Fruit fly (Drosophila melanogaster) whole organism, wandering third instar larva: ENCODE results near the gene COX4.
A peak's percentile ranks its signal among the peaks of the same experiment; 100 is the strongest.

Experiments
- Abd-B ChIP-seq: fragments of >200 bp; optimal IDR thresholded peaks from 2 replicates; lab custom pipeline; 2017; ENCODE audit warnings: missing biosample characterization, missing genetic modification characterization
- CG9705 ChIP-seq: fragments of 200-800 bp; sonication (Bioruptor generic); optimal IDR thresholded peaks from 2 replicates; lab custom pipeline; 2018; ENCODE audit warnings: missing biosample characterization, mild to moderate bottlenecking, missing genetic modification characterization
- CrebA ChIP-seq: fragments of 200-800 bp; sonication (Bioruptor generic); optimal IDR thresholded peaks from 2 replicates; lab custom pipeline; 2016; ENCODE audit warnings: missing biosample characterization, mild to moderate bottlenecking, missing genetic modification characterization, borderline replicate concordance
- Dfd ChIP-seq: fragments of >200 bp; optimal IDR thresholded peaks from 2 replicates; lab custom pipeline; 2017; ENCODE audit warnings: missing biosample characterization, missing genetic modification characterization
- Dif ChIP-seq: fragments of 200-275, 200-300 bp; sonication (Bioruptor generic); optimal IDR thresholded peaks from 2 replicates; lab custom pipeline; 2018; ENCODE audit warnings: missing biosample characterization, missing genetic modification characterization; ENCODE audit not compliant: partially characterized antibody
- GATAd ChIP-seq: sonication (Bioruptor generic); optimal IDR thresholded peaks from 2 replicates; lab custom pipeline; 2016; ENCODE audit warnings: missing biosample characterization, missing genetic modification characterization
- HLH106 ChIP-seq: fragments of 200-800 bp; optimal IDR thresholded peaks from 3 replicates; lab custom pipeline; 2019; ENCODE audit warnings: missing biosample characterization, mild to moderate bottlenecking, missing genetic modification characterization, moderate library complexity
- Hnf4 ChIP-seq: fragments of 200-800 bp; sonication (Bioruptor generic); optimal IDR thresholded peaks from 2 replicates; lab custom pipeline; 2016; ENCODE audit warnings: missing biosample characterization, mild to moderate bottlenecking, missing genetic modification characterization
- Hr78 ChIP-seq: fragments of >200 bp; optimal IDR thresholded peaks from 2 replicates; lab custom pipeline; 2017; ENCODE audit warnings: missing biosample characterization, missing genetic modification characterization
- Jra ChIP-seq: sonication (Bioruptor generic); optimal IDR thresholded peaks from 2 replicates; lab custom pipeline; 2016; ENCODE audit warnings: missing biosample characterization, missing genetic modification characterization
- Mio ChIP-seq: sonication (Bioruptor generic); optimal IDR thresholded peaks from 2 replicates; lab custom pipeline; 2016; ENCODE audit warnings: missing biosample characterization, missing genetic modification characterization
- N ChIP-seq: fragments of >200 bp; optimal IDR thresholded peaks from 2 replicates; lab custom pipeline; 2018; ENCODE audit warnings: missing biosample characterization, missing external identifiers, missing genetic modification characterization
- OdsH ChIP-seq: fragments of 200-800 bp; sonication (Bioruptor generic); optimal IDR thresholded peaks from 2 replicates; lab custom pipeline; 2016; ENCODE audit warnings: missing biosample characterization, mild to moderate bottlenecking, missing genetic modification characterization
- Rel ChIP-seq, 2 experiments: fragments of 200-800 bp; sonication (Bioruptor generic) in 1 of 2; optimal IDR thresholded peaks; 2 replicates in 1 of 2; 3 replicates in 1 of 2; lab custom pipeline; 2016 to 2019; ENCODE audit warnings: mild to moderate bottlenecking in 2 of 2, missing biosample characterization in 2 of 2, missing genetic modification characterization in 2 of 2, moderate library complexity in 1 of 2
- Sp1 ChIP-seq: fragments of 200-800 bp; sonication (Bioruptor generic); optimal IDR thresholded peaks from 3 replicates; lab custom pipeline; 2019; ENCODE audit warnings: missing biosample characterization, mild to moderate bottlenecking, missing genetic modification characterization, moderate library complexity
- Vsx2 ChIP-seq: fragments of 200-300, 225-300 bp; sonication (Bioruptor generic); optimal IDR thresholded peaks from 2 replicates; lab custom pipeline; 2018; ENCODE audit warnings: missing biosample characterization, missing genetic modification characterization; ENCODE audit not compliant: partially characterized antibody
- brk ChIP-seq: fragments of 200-800 bp; sonication (Bioruptor generic); optimal IDR thresholded peaks from 2 replicates; lab custom pipeline; 2016; ENCODE audit warnings: missing biosample characterization, mild to moderate bottlenecking, missing genetic modification characterization
- dmrt93B ChIP-seq: fragments of 200-800 bp; sonication (Bioruptor generic); optimal IDR thresholded peaks from 2 replicates; lab custom pipeline; 2018; ENCODE audit warnings: missing biosample characterization, mild to moderate bottlenecking, missing genetic modification characterization
- dsf ChIP-seq: sonication (Bioruptor generic); optimal IDR thresholded peaks from 2 replicates; lab custom pipeline; 2016; ENCODE audit warnings: missing biosample characterization, missing genetic modification characterization, borderline replicate concordance
- ey ChIP-seq: fragments of 200-800 bp; sonication (Bioruptor generic); optimal IDR thresholded peaks from 2 replicates; lab custom pipeline; 2016; ENCODE audit warnings: missing biosample characterization, missing genetic modification characterization
- foxo ChIP-seq, 2 experiments: fragments of 200-800 bp; sonication (Bioruptor generic); optimal IDR thresholded peaks; 2 replicates in 1 of 2; 3 replicates in 1 of 2; lab custom pipeline; 2016 to 2017; ENCODE audit warnings: missing biosample characterization in 2 of 2, missing genetic modification characterization in 2 of 2
- fru ChIP-seq: fragments of 200-800 bp; sonication (Bioruptor generic); optimal IDR thresholded peaks from 3 replicates; lab custom pipeline; 2016; ENCODE audit warnings: missing biosample characterization, mild to moderate bottlenecking, missing genetic modification characterization
- h ChIP-seq: fragments of 200-800 bp; sonication (Bioruptor generic); optimal IDR thresholded peaks from 3 replicates; lab custom pipeline; 2016; ENCODE audit warnings: missing biosample characterization, mild to moderate bottlenecking, missing genetic modification characterization
- jim ChIP-seq: fragments of 175-275, 200-325 bp; sonication (Bioruptor generic); optimal IDR thresholded peaks from 2 replicates; lab custom pipeline; 2016; ENCODE audit warnings: missing biosample characterization, mild to moderate bottlenecking, missing genetic modification characterization
- lola ChIP-seq: fragments of >200 bp; optimal IDR thresholded peaks from 2 replicates; lab custom pipeline; 2017; ENCODE audit warnings: missing biosample characterization, missing genetic modification characterization
- pan ChIP-seq: fragments of >200 bp; optimal IDR thresholded peaks from 2 replicates; lab custom pipeline; 2017
- psq ChIP-seq: fragments of 200-800 bp; sonication (Bioruptor generic); optimal IDR thresholded peaks from 3 replicates; lab custom pipeline; 2017; ENCODE audit warnings: missing biosample characterization, mild to moderate bottlenecking, missing genetic modification characterization, moderate library complexity
- rgr ChIP-seq: fragments of 200-800 bp; sonication (Bioruptor generic); optimal IDR thresholded peaks from 3 replicates; lab custom pipeline; 2016; ENCODE audit warnings: missing biosample characterization, mild to moderate bottlenecking, missing genetic modification characterization
- tai ChIP-seq: sonication (Bioruptor generic); optimal IDR thresholded peaks from 2 replicates; lab custom pipeline; 2016; ENCODE audit warnings: missing biosample characterization, missing genetic modification characterization
- usp ChIP-seq: fragments of >200 bp; optimal IDR thresholded peaks from 2 replicates; lab custom pipeline; 2017; ENCODE audit warnings: missing biosample characterization, missing genetic modification characterization
- woc ChIP-seq: sonication (Bioruptor generic); optimal IDR thresholded peaks from 2 replicates; lab custom pipeline; 2016; ENCODE audit warnings: missing biosample characterization, mild to moderate bottlenecking, missing genetic modification characterization

The COX4 gene

DNA sequence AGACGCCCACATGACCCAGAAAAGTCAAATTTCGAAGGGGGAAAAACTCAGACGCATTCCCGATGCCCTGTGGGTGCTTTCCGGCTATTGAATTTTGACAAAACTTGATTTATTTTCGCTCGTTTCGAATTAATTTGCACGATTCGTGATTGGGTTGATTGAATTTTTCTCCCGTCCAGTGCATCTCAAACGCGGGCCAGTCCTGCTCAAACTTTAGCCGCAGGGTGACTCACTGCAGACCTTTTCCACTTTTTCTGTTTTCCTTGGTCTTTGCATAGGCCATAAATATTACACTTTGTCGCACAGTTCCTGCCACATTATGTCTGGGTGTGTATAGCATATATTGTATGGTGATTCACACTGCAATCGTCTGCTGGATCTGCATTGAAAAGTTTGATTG, 15.4 kb upstream of the COX4 start:
- TF ChIP-seq brk (GFP tag; lab: Kevin White, UChicago) (no peak), Vsx2 (GFP tag; lab: Kevin White, UChicago) (no peak), OdsH (GFP tag; lab: Kevin White, UChicago) (no peak), Sp1 (GFP tag; lab: Kevin White, UChicago) (no peak), Dfd (no peak), psq (no peak), Dif (GFP tag; lab: Kevin White, UChicago) (no peak), CrebA (no peak), jim (GFP tag; lab: Kevin White, UChicago) (no peak), Abd-B (GFP tag; lab: Kevin White, UChicago) (no peak), N (GFP tag; lab: Kevin White, UChicago) (no peak)
- TF ChIP-seq, all 38 proteins: peak for 0

DNA sequence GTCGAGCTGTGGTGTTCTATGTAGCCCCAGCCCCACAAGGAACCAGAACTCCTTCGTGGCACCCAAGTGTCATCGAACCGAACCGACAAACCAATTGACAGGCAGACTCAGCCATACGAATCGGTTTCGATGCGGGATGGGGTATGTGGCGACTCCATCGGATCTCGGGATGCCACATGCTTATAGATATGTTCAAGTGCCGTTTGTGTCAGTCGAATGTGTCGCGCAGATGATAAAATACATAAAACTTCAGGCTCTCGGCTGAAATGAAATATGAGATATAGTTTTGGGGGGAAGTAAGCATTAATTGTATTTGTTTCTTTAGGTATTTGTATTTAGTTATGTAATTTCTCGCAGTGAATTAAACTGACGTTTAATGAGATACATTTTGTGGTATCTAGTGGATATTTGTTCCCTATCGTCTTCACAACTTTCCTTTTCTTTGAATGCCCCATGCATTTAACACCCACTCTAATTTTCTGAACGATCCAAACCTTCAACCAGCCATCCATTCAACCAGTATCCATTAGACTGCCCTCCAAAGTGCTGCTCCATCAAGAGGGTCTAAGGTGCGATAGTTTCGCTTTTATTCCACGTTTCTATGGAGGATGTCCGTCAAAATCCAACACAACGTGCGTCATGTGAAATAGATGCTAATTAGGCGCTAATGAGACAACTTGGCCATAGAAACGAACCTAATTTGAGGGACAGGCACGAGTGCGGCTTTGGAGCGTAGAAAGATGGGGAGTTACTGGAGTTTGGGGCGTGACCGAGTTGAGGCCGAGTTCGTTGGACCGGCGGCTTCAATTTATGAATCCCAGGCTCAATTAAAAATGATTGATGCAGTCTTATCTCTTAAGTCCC, 14.0 kb upstream of the COX4 start:
- no peak for TF ChIP-seq Rel (GFP tag; optimal IDR thresholded peaks at IDR 0.05; lab: Kevin White, UChicago)
- TF ChIP-seq Rel (tag; optimal IDR thresholded peaks at IDR 0.05; lab: Kevin White, UChicago): no peak
- TF ChIP-seq lola (GFP tag; lab: Kevin White, UChicago): no peak
- TF ChIP-seq Mio (GFP tag; lab: Kevin White, UChicago): no peak
- TF ChIP-seq Abd-B (GFP tag; lab: Kevin White, UChicago): no peak
- no peak for TF ChIP-seq foxo (GFP tag; optimal IDR thresholded peaks at IDR 0.05; lab: Kevin White, UChicago)
- TF ChIP-seq rgr (GFP tag; lab: Kevin White, UChicago): no peak
- no peak for TF ChIP-seq Hr78
- TF ChIP-seq dmrt93B (GFP tag; lab: Kevin White, UChicago): no peak
- TF ChIP-seq, all 38 proteins: peak for 0

DNA sequence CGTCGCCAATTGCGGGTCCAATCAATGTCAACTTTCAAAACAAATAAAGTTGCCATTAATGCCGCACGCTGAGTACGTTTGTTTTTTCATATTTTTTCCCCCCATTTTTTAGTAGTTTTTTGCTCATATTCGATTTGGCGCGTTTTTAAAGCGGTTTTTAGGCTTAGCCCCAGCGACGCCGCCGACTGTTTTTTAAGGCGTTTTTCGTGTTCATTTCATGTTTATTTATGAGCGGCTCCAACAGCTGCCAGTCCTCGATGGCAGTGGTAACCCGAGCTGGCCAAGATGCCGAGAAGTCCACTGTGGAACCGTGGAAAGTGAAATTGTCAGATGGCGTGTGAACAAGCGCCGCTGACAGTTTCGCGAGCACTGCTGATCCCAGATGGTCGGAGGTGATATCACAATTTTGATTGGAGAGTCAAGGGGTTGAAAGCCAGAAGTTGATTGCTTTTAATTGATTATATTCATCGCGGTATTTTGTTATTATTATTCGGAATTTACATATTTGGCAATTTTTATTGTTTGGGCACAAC, 10.5 kb upstream of the COX4 start:
- TF ChIP-seq Hnf4 (GFP tag; lab: Kevin White, UChicago) (no peak), ey (GFP tag; lab: Kevin White, UChicago) (no peak), woc (GFP tag; lab: Kevin White, UChicago) (no peak), dsf (GFP tag; lab: Kevin White, UChicago) (no peak), Abd-B (GFP tag; lab: Kevin White, UChicago) (no peak), lola (GFP tag; lab: Kevin White, UChicago) (no peak), brk (GFP tag; lab: Kevin White, UChicago) (no peak), jim (GFP tag; lab: Kevin White, UChicago) (no peak), Hr78 (no peak), HLH106 (no peak), N (GFP tag; lab: Kevin White, UChicago) (no peak), h (GFP tag; lab: Kevin White, UChicago) (no peak), dmrt93B (GFP tag; lab: Kevin White, UChicago) (no peak), CG9705 (GFP tag; lab: Kevin White, UChicago) (no peak), Rel (GFP tag; optimal IDR thresholded peaks at IDR 0.05; lab: Kevin White, UChicago) (no peak), Rel (tag; optimal IDR thresholded peaks at IDR 0.05; lab: Kevin White, UChicago) (no peak), GATAd (GFP tag; lab: Kevin White, UChicago) (no peak), tai (no peak), pan (lab: Kevin White, UChicago) (no peak), Jra (GFP tag; lab: Kevin White, UChicago) (no peak), usp (GFP tag; lab: Kevin White, UChicago) (no peak)

DNA sequence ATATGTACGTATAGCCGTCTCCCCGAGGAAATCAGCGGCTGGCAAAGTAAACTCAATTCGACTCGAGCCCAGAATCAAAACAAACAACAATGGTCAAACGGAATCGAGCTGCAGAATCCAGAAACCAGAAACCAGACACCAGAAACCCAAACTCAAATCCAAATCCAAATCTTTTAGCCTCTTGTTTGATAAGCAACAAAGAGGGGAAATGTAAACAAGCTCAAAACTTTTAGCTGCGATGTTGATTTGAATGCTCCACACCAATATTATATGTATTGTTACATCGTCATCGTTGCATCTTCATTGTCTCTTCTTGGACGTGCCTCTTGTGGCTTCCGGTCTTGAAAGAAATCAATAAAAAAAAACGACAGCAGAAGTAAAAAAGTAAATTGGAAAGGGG, 8.9 kb upstream of the COX4 start:
- TF ChIP-seq Jra (GFP tag; lab: Kevin White, UChicago): no peak
- peak; percentile 11 for TF ChIP-seq fru
- no peak for TF ChIP-seq Sp1 (GFP tag; lab: Kevin White, UChicago)
- TF ChIP-seq foxo (GFP tag; optimal IDR thresholded peaks at IDR 0.05; lab: Kevin White, UChicago): no peak
- no peak for TF ChIP-seq jim (GFP tag; lab: Kevin White, UChicago)
- peak; percentile 25 for TF ChIP-seq woc (GFP tag; lab: Kevin White, UChicago)
- TF ChIP-seq ey (GFP tag; lab: Kevin White, UChicago): no peak
- no peak for TF ChIP-seq N (GFP tag; lab: Kevin White, UChicago)
